Fruit fly (Drosophila melanogaster): ENCODE measurements around the gene fid.

The fid gene

DNA sequence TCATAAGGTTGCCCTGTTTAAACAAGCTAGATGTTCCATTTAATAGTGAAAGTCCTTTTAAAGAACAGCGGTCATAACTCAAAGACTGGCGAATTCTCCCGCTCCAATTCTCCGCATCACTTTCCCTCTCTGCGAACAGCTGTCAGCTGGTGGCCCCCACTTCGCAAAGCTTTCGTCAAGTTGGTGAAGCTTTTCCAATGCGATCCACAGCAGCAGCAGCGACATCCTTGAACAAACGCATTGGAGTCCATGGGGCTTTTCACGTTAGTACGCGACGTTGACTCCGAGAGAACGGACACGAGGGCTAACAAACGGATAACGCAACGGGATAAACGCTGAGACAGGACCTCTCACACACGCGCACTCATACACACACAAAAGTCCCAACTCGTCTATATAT lies at the start of gene fid:
Gene fid, plus strand, starts transcription at position 301 of the 400 bp plus-strand sequence.
- TF ChIP-seq CG18599 (GFP tag; optimal IDR thresholded peaks at IDR 0.05) (peak; percentile 0), CG17829 (tag; optimal IDR thresholded peaks at IDR 0.05) (no peak)

DNA sequence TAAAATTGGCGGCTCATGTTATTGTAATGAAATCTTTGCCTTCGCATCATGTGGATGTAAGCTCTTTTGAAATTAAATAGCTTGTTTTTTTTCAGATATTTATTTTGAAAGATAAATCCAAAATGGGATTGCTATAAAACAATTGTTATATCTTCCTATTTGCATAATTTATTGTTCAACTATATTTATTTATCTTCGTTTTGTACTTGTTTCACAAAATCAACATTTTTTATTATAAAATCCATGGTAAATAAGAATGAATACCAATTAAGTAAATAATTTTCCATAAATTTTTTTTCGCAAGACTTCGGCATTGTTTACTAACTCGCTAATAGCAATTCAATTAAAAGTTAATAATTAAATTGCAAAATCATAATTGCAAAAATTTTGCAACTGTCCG lies 47.3 kb upstream of the fid start, which contains the start of gene CG14546:
Gene CG14546, minus strand, starts transcription at position 101 of the 400 bp plus-strand sequence.
- TF ChIP-seq CG15479 (GFP tag; optimal IDR thresholded peaks at IDR 0.05) (no peak), CG14441 (GFP tag; IDR thresholded peaks at IDR 0.05) (no peak), dm (GFP tag; optimal IDR thresholded peaks at IDR 0.05) (no peak), CG4360 (GFP tag; IDR thresholded peaks at IDR 0.05) (no peak), CG10209 (GFP tag; optimal IDR thresholded peaks at IDR 0.05) (no peak), C15 (GFP tag; IDR thresholded peaks at IDR 0.05) (no peak), CG7786 (GFP tag; optimal IDR thresholded peaks at IDR 0.05) (no peak), CG15269 (tag; optimal IDR thresholded peaks at IDR 0.05) (no peak), Awh (GFP tag; IDR thresholded peaks at IDR 0.05) (no peak), fd3F (GFP tag; optimal IDR thresholded peaks at IDR 0.05) (no peak), inv (GFP tag; IDR thresholded peaks at IDR 0.05; ENCODE audit: partially characterized antibody) (no peak), CG18476 (GFP tag; optimal IDR thresholded peaks at IDR 0.05) (no peak), D19A (tag; optimal IDR thresholded peaks at IDR 0.05) (no peak), CG2129 (GFP tag; IDR thresholded peaks at IDR 0.05; ENCODE audit: partially characterized antibody) (no peak), h (optimal IDR thresholded peaks at IDR 0.05) (no peak), CG10274 (GFP tag; optimal IDR thresholded peaks at IDR 0.05) (no peak), Dp (GFP tag; optimal IDR thresholded peaks at IDR 0.05) (no peak), CG15514 (GFP tag; optimal IDR thresholded peaks at IDR 0.05) (no peak), CG12219 (GFP tag; optimal IDR thresholded peaks at IDR 0.05) (no peak), Atf3 (GFP tag; optimal IDR thresholded peaks at IDR 0.05) (no peak)

DNA sequence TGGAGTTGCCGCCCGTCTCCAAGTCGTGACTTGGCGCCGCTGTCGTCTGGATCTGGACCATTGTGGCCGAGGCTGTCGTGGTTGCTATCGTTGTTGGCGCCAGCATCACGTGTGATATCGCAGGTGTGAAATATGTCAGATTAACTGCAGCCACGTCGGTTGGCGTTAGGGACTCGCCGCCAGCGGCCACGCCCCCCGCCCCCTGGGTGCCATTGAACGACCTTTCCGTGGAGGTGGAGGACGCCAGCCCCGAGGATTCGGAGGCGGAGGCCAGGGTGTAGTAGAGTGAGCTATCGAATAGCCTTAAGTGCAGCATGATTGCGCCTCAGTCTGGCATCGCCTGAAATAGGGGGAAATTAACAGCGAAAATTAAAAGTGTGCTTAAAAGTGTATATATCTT lies 28.6 kb upstream of the fid start:
- TF ChIP-seq sna (GFP tag; IDR thresholded peaks at IDR 0.05; ENCODE audit: partially characterized antibody) (no peak), Ssrp (tag; optimal IDR thresholded peaks at IDR 0.05) (no peak), grau (tag; optimal IDR thresholded peaks at IDR 0.05) (no peak), CG11456 (GFP tag; IDR thresholded peaks at IDR 0.05) (0 out of 3 replicates have a peak, but pooled peaks have one; percentile 32), Hr39 (optimal IDR thresholded peaks at IDR 0.05) (peak; percentile 69), dysf (GFP tag; IDR thresholded peaks at IDR 0.05) (0 out of 3 replicates have a peak, but pooled peaks have one; percentile 12), so (GFP tag; IDR thresholded peaks at IDR 0.05) (no peak), dpn (GFP tag; optimal IDR thresholded peaks at IDR 0.05) (no peak), row (GFP tag; IDR thresholded peaks at IDR 0.05) (no peak), pan (optimal IDR thresholded peaks at IDR 0.05) (no peak), pan (GFP tag; optimal IDR thresholded peaks at IDR 0.05 in 1 of 2, IDR thresholded peaks at IDR 0.05 in 1 of 2) (peak in 1 of 2 experiments; percentile 13), ken (GFP tag; IDR thresholded peaks at IDR 0.05) (0 out of 3 replicates have a peak, but pooled peaks have one; percentile 20), CG1792 (GFP tag; optimal IDR thresholded peaks at IDR 0.05) (no peak), NFAT (GFP tag; IDR thresholded peaks at IDR 0.05) (no peak)

- TF ChIP-seq Deaf1 (tag; optimal IDR thresholded peaks at IDR 0.05) = peak; percentile 82
- TF ChIP-seq CG11504 (tag; optimal IDR thresholded peaks at IDR 0.05) = peak; percentile 99
- TF ChIP-seq CG10267 (tag; optimal IDR thresholded peaks at IDR 0.05) = no peak
- no peak for TF ChIP-seq Nf-YC (tag; optimal IDR thresholded peaks at IDR 0.05)
- no peak for TF ChIP-seq hkb (optimal IDR thresholded peaks at IDR 0.05)
- TF ChIP-seq hkb (GFP tag; IDR thresholded peaks at IDR 0.05) = no peak
- peak in 1 of 2 experiments; percentile 26 for TF ChIP-seq crp (GFP tag; optimal IDR thresholded peaks at IDR 0.05)
- TF ChIP-seq CG4328 (GFP tag; optimal IDR thresholded peaks at IDR 0.05) = no peak
- TF ChIP-seq CG13287 (GFP tag; IDR thresholded peaks at IDR 0.05; ENCODE audit: partially characterized antibody) = peak; percentile 19; the same call in 1 of the 2 replicates
- no peak for TF ChIP-seq D (optimal IDR thresholded peaks at IDR 0.05)
- no peak for TF ChIP-seq D (GFP tag; optimal IDR thresholded peaks at IDR 0.05)
- TF ChIP-seq emc (GFP tag; optimal IDR thresholded peaks at IDR 0.05) = no peak
- TF ChIP-seq Adf1 (GFP tag; IDR thresholded peaks at IDR 0.05) = 0 out of 2 replicates have a peak, but pooled peaks have one; percentile 51
Measured at dm6 chr3R:25956092-25956491, 13.8 kb upstream of the fid start, which contains the start of gene CCAP-R. Gene CCAP-R, minus strand, starts transcription at chr3R:25956270.
